Fruit fly (Drosophila melanogaster) whole organism, wandering third instar larva: ENCODE data around the gene CG31948.

Experiments
- Abd-B ChIP-seq: fragments of >200 bp; optimal IDR thresholded peaks from 2 replicates; lab custom pipeline; 2017; ENCODE audit warnings: missing biosample characterization, missing genetic modification characterization
- CG32264 ChIP-seq: fragments of 200-800 bp; sonication (Bioruptor generic); optimal IDR thresholded peaks from 2 replicates; lab custom pipeline; 2016; ENCODE audit warnings: missing biosample characterization, missing genetic modification characterization
- CG9705 ChIP-seq: fragments of 200-800 bp; sonication (Bioruptor generic); optimal IDR thresholded peaks from 2 replicates; lab custom pipeline; 2018; ENCODE audit warnings: missing biosample characterization, mild to moderate bottlenecking, missing genetic modification characterization
- CrebA ChIP-seq: fragments of 200-800 bp; sonication (Bioruptor generic); optimal IDR thresholded peaks from 2 replicates; lab custom pipeline; 2016; ENCODE audit warnings: missing biosample characterization, mild to moderate bottlenecking, missing genetic modification characterization, borderline replicate concordance
- Dfd ChIP-seq: fragments of >200 bp; optimal IDR thresholded peaks from 2 replicates; lab custom pipeline; 2017; ENCODE audit warnings: missing biosample characterization, missing genetic modification characterization
- Dif ChIP-seq: fragments of 200-275, 200-300 bp; sonication (Bioruptor generic); optimal IDR thresholded peaks from 2 replicates; lab custom pipeline; 2018; ENCODE audit warnings: missing biosample characterization, missing genetic modification characterization; ENCODE audit not compliant: partially characterized antibody
- GATAd ChIP-seq: sonication (Bioruptor generic); optimal IDR thresholded peaks from 2 replicates; lab custom pipeline; 2016; ENCODE audit warnings: missing biosample characterization, missing genetic modification characterization
- HLH106 ChIP-seq: fragments of 200-800 bp; optimal IDR thresholded peaks from 3 replicates; lab custom pipeline; 2019; ENCODE audit warnings: missing biosample characterization, mild to moderate bottlenecking, missing genetic modification characterization, moderate library complexity
- Hr78 ChIP-seq: fragments of >200 bp; optimal IDR thresholded peaks from 2 replicates; lab custom pipeline; 2017; ENCODE audit warnings: missing biosample characterization, missing genetic modification characterization
- Hr83 ChIP-seq: fragments of 200-300 bp; sonication (Bioruptor generic); optimal IDR thresholded peaks from 2 replicates; lab custom pipeline; 2016; ENCODE audit warnings: missing biosample characterization, mild to moderate bottlenecking, missing genetic modification characterization, moderate library complexity; ENCODE audit not compliant: poor library complexity, severe bottlenecking
- Jra ChIP-seq: sonication (Bioruptor generic); optimal IDR thresholded peaks from 2 replicates; lab custom pipeline; 2016; ENCODE audit warnings: missing biosample characterization, missing genetic modification characterization
- Mio ChIP-seq: sonication (Bioruptor generic); optimal IDR thresholded peaks from 2 replicates; lab custom pipeline; 2016; ENCODE audit warnings: missing biosample characterization, missing genetic modification characterization
- Myc ChIP-seq: fragments of >200 bp; optimal IDR thresholded peaks from 2 replicates; lab custom pipeline; 2017
- N ChIP-seq: fragments of >200 bp; optimal IDR thresholded peaks from 2 replicates; lab custom pipeline; 2018; ENCODE audit warnings: missing biosample characterization, missing external identifiers, missing genetic modification characterization
- OdsH ChIP-seq: fragments of 200-800 bp; sonication (Bioruptor generic); optimal IDR thresholded peaks from 2 replicates; lab custom pipeline; 2016; ENCODE audit warnings: missing biosample characterization, mild to moderate bottlenecking, missing genetic modification characterization
- Rel ChIP-seq, 2 experiments: fragments of 200-800 bp; sonication (Bioruptor generic) in 1 of 2; optimal IDR thresholded peaks; 2 replicates in 1 of 2; 3 replicates in 1 of 2; lab custom pipeline; 2016 to 2019; ENCODE audit warnings: mild to moderate bottlenecking in 2 of 2, missing biosample characterization in 2 of 2, missing genetic modification characterization in 2 of 2, moderate library complexity in 1 of 2
- Sp1 ChIP-seq: fragments of 200-800 bp; sonication (Bioruptor generic); optimal IDR thresholded peaks from 3 replicates; lab custom pipeline; 2019; ENCODE audit warnings: missing biosample characterization, mild to moderate bottlenecking, missing genetic modification characterization, moderate library complexity
- Vsx2 ChIP-seq: fragments of 200-300, 225-300 bp; sonication (Bioruptor generic); optimal IDR thresholded peaks from 2 replicates; lab custom pipeline; 2018; ENCODE audit warnings: missing biosample characterization, missing genetic modification characterization; ENCODE audit not compliant: partially characterized antibody
- br ChIP-seq: fragments of 200-800 bp; sonication (Bioruptor generic); optimal IDR thresholded peaks from 2 replicates; lab custom pipeline; 2016; ENCODE audit warnings: missing biosample characterization, missing genetic modification characterization
- brk ChIP-seq: fragments of 200-800 bp; sonication (Bioruptor generic); optimal IDR thresholded peaks from 2 replicates; lab custom pipeline; 2016; ENCODE audit warnings: missing biosample characterization, mild to moderate bottlenecking, missing genetic modification characterization
- dl ChIP-seq, 2 experiments: fragments of 175-275, 200-275 bp in 1 of 2; fragments of 200-275 bp in 1 of 2; sonication (Bioruptor generic); optimal IDR thresholded peaks; lab custom pipeline; 2018; ENCODE audit warnings: mild to moderate bottlenecking in 2 of 2, missing biosample characterization in 2 of 2, missing genetic modification characterization in 2 of 2, moderate library complexity in 2 of 2; ENCODE audit not compliant: partially characterized antibody in 2 of 2, insufficient read depth in 1 of 2
- dmrt93B ChIP-seq: fragments of 200-800 bp; sonication (Bioruptor generic); optimal IDR thresholded peaks from 2 replicates; lab custom pipeline; 2018; ENCODE audit warnings: missing biosample characterization, mild to moderate bottlenecking, missing genetic modification characterization
- dsf ChIP-seq: sonication (Bioruptor generic); optimal IDR thresholded peaks from 2 replicates; lab custom pipeline; 2016; ENCODE audit warnings: missing biosample characterization, missing genetic modification characterization, borderline replicate concordance
- ey ChIP-seq: fragments of 200-800 bp; sonication (Bioruptor generic); optimal IDR thresholded peaks from 2 replicates; lab custom pipeline; 2016; ENCODE audit warnings: missing biosample characterization, missing genetic modification characterization
- foxo ChIP-seq, 2 experiments: fragments of 200-800 bp; sonication (Bioruptor generic); optimal IDR thresholded peaks; 2 replicates in 1 of 2; 3 replicates in 1 of 2; lab custom pipeline; 2016 to 2017; ENCODE audit warnings: missing biosample characterization in 2 of 2, missing genetic modification characterization in 2 of 2
- fru ChIP-seq: fragments of 200-800 bp; sonication (Bioruptor generic); optimal IDR thresholded peaks from 3 replicates; lab custom pipeline; 2016; ENCODE audit warnings: missing biosample characterization, mild to moderate bottlenecking, missing genetic modification characterization
- h ChIP-seq: fragments of 200-800 bp; sonication (Bioruptor generic); optimal IDR thresholded peaks from 3 replicates; lab custom pipeline; 2016; ENCODE audit warnings: missing biosample characterization, mild to moderate bottlenecking, missing genetic modification characterization
- jim ChIP-seq: fragments of 175-275, 200-325 bp; sonication (Bioruptor generic); optimal IDR thresholded peaks from 2 replicates; lab custom pipeline; 2016; ENCODE audit warnings: missing biosample characterization, mild to moderate bottlenecking, missing genetic modification characterization
- lola ChIP-seq: fragments of >200 bp; optimal IDR thresholded peaks from 2 replicates; lab custom pipeline; 2017; ENCODE audit warnings: missing biosample characterization, missing genetic modification characterization
- pan ChIP-seq: fragments of >200 bp; optimal IDR thresholded peaks from 2 replicates; lab custom pipeline; 2017
- psq ChIP-seq: fragments of 200-800 bp; sonication (Bioruptor generic); optimal IDR thresholded peaks from 3 replicates; lab custom pipeline; 2017; ENCODE audit warnings: missing biosample characterization, mild to moderate bottlenecking, missing genetic modification characterization, moderate library complexity
- rgr ChIP-seq: fragments of 200-800 bp; sonication (Bioruptor generic); optimal IDR thresholded peaks from 3 replicates; lab custom pipeline; 2016; ENCODE audit warnings: missing biosample characterization, mild to moderate bottlenecking, missing genetic modification characterization
- sage ChIP-seq: fragments of 200-800 bp; sonication (Bioruptor generic); optimal IDR thresholded peaks from 2 replicates; lab custom pipeline; 2016; ENCODE audit warnings: missing biosample characterization, mild to moderate bottlenecking, missing genetic modification characterization
- sv ChIP-seq: fragments of 200-800 bp; sonication (Bioruptor generic); optimal IDR thresholded peaks from 3 replicates; lab custom pipeline; 2016; ENCODE audit warnings: missing biosample characterization, missing genetic modification characterization
- tai ChIP-seq: sonication (Bioruptor generic); optimal IDR thresholded peaks from 2 replicates; lab custom pipeline; 2016; ENCODE audit warnings: missing biosample characterization, missing genetic modification characterization
- usp ChIP-seq: fragments of >200 bp; optimal IDR thresholded peaks from 2 replicates; lab custom pipeline; 2017; ENCODE audit warnings: missing biosample characterization, missing genetic modification characterization
- woc ChIP-seq: sonication (Bioruptor generic); optimal IDR thresholded peaks from 2 replicates; lab custom pipeline; 2016; ENCODE audit warnings: missing biosample characterization, mild to moderate bottlenecking, missing genetic modification characterization

Gene CG31948

DNA sequence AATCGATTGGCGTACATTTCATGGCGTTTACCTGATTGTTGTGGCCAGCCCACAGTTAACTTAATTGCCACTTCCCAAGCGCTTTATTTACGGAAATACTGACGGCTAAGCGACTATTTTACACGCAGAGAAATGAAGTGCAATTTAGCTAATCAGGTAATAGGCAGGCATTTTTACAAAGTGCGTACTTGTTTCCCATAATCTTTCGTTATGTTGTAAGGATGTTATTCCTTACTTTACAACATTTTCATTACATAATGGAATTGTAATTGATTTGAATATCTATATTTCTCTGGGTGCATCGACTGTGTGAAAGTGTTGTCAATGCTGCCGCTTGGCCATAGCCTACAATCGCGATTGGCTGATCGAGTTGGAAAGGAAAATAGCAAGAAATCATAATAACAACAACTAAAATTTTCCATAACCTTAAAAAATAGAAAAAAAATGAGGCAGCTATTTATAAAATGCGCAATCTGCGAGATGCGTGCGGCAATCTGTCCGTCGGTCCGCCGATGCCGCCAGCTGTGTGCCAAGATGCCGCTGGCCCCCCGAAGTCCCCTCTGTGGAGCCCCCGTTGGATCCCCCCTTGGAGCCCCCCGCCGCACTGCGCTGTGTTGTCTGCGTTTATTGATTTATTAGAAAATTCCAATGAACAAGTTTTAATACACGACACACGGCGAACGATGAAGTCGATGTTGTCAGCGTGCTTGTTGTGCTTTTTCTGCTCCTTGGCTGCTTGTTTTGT is 10.1 kb upstream of the CG31948 start:
- TF ChIP-seq OdsH (no peak), sage (GFP tag; lab: Kevin White, UChicago) (no peak), sv (GFP tag; lab: Kevin White, UChicago) (peak; percentile 10), dl (GFP tag; optimal IDR thresholded peaks at IDR 0.05; lab: Kevin White, UChicago; ENCODE audit: insufficient read depth in 1 of 2, partially characterized antibody in 2 of 2) (no peak), ey (GFP tag; lab: Kevin White, UChicago) (no peak), tai (no peak), psq (no peak), woc (GFP tag; lab: Kevin White, UChicago) (no peak), rgr (GFP tag; lab: Kevin White, UChicago) (peak; percentile 16), Abd-B (GFP tag; lab: Kevin White, UChicago) (no peak), Jra (GFP tag; lab: Kevin White, UChicago) (no peak), fru (peak; percentile 7), br (no peak), CG32264 (no peak), Rel (GFP tag; optimal IDR thresholded peaks at IDR 0.05; lab: Kevin White, UChicago) (no peak), Rel (tag; optimal IDR thresholded peaks at IDR 0.05; lab: Kevin White, UChicago) (no peak), CG9705 (GFP tag; lab: Kevin White, UChicago) (no peak), Hr83 (GFP tag; lab: Kevin White, UChicago) (no peak), foxo (GFP tag; optimal IDR thresholded peaks at IDR 0.05; lab: Kevin White, UChicago) (peak in 1 of 2 experiments; percentile 7), lola (GFP tag; lab: Kevin White, UChicago) (no peak), GATAd (no peak), Mio (GFP tag; lab: Kevin White, UChicago) (no peak), Dfd (GFP tag; lab: Kevin White, UChicago) (peak; percentile 98), h (GFP tag; lab: Kevin White, UChicago) (peak; percentile 25), dmrt93B (GFP tag; lab: Kevin White, UChicago) (no peak), Hr78 (GFP tag; lab: Kevin White, UChicago) (no peak), Vsx2 (GFP tag; lab: Kevin White, UChicago) (no peak), usp (GFP tag; lab: Kevin White, UChicago) (no peak), dsf (GFP tag; lab: Kevin White, UChicago) (no peak), HLH106 (tag; lab: Kevin White, UChicago) (no peak), N (GFP tag; lab: Kevin White, UChicago) (no peak), Sp1 (GFP tag; lab: Kevin White, UChicago) (no peak), Myc (lab: Kevin White, UChicago) (no peak), pan (lab: Kevin White, UChicago) (no peak)

DNA sequence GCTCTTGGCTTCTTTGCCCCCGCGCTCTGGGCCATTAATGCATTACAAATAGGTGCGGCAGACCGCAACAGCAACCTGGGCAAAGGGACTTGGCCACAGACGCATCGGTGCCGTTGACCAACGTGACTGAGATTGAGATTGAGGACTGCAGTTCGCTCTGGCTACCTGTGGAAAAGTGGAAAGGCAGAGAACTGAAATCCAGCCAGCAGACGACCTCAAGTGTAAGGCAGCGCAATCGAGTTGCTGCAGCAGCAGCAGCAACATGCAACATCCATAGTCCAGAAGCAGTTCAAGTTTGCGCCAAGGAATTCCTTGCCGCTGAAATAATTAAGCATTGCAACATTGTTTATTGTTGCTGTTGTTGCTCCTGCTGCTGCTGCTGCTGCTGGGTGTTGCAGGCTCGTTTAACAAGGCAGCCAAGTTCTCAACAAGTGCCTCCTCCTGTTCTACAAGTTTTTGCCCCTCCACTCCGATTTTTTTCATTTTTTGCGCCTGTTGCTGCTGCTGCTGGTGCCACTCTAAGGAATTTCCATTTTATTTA is 9.2 kb upstream of the CG31948 start:
- TF ChIP-seq brk (GFP tag; lab: Kevin White, UChicago) = no peak
- no peak for TF ChIP-seq Abd-B (GFP tag; lab: Kevin White, UChicago)
- TF ChIP-seq CrebA (GFP tag; lab: Kevin White, UChicago) = no peak
- TF ChIP-seq dl (GFP tag; optimal IDR thresholded peaks at IDR 0.05; lab: Kevin White, UChicago; ENCODE audit: insufficient read depth in 1 of 2, partially characterized antibody in 2 of 2) = no peak
- TF ChIP-seq Jra (GFP tag; lab: Kevin White, UChicago) = no peak
- no peak for TF ChIP-seq tai
- TF ChIP-seq Dfd (GFP tag; lab: Kevin White, UChicago) = no peak

DNA sequence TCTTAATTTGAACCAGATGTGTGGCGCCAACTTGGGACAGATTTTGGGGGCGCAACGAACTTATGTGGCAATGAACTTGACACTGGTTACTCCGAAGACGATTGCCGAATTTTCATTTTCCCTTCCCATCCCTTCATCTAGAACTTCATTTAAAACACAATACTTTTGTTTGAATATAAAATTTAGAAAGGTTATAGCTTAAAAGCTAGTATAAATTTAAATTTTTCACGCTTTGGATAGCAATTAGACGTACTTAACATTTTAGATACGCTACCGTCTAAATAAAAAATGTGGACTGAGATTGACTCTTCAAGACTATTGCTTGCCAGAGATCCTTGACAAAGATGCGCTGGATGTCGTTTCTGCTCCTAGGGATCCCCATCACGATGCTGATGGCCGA is 8.0 kb upstream of the CG31948 start, which contains the start of gene CG44139:
CG44139 (plus strand) TSS at position 301 of the 400 bp plus-strand sequence.
- TF ChIP-seq fru = no peak
- TF ChIP-seq Dif = no peak
- no peak for TF ChIP-seq sv (GFP tag; lab: Kevin White, UChicago)
- TF ChIP-seq Myc (lab: Kevin White, UChicago) = no peak
- TF ChIP-seq jim = no peak
- no peak for TF ChIP-seq usp (GFP tag; lab: Kevin White, UChicago)
- no peak for TF ChIP-seq psq
- TF ChIP-seq tai = no peak
- TF ChIP-seq GATAd = no peak
